Fruit fly (Drosophila melanogaster) whole organism, embryonic: ENCODE data around the gene CtsF.

Source experiments
- Blimp-1 ChIP-seq: fragments of 200-800 bp; sonication (Bioruptor generic); optimal IDR thresholded peaks from 3 replicates; lab custom pipeline; 2018; ENCODE audit warnings: missing biosample characterization, missing genetic modification characterization, mild to moderate bottlenecking, moderate library complexity, missing genetic modification reagents
- CG10209 ChIP-seq: fragments of 200-800 bp; sonication (Bioruptor generic); optimal IDR thresholded peaks from 3 replicates; lab custom pipeline; 2017; ENCODE audit warnings: missing biosample characterization, mild to moderate bottlenecking, missing genetic modification characterization, missing genetic modification reagents
- CG10462 ChIP-seq: fragments of 200-800 bp; sonication (Bioruptor generic); optimal IDR thresholded peaks from 2 replicates; lab custom pipeline; 2016; ENCODE audit warnings: missing biosample characterization, missing genetic modification characterization
- CG12155 ChIP-seq: fragments of 200-800 bp; sonication (Bioruptor generic); optimal IDR thresholded peaks from 3 replicates; lab custom pipeline; 2016; ENCODE audit warnings: missing biosample characterization, missing genetic modification characterization
- CG12219 ChIP-seq: fragments of 200-800 bp; sonication (Bioruptor generic); optimal IDR thresholded peaks from 3 replicates; lab custom pipeline; 2018; ENCODE audit warnings: missing biosample characterization, mild to moderate bottlenecking, missing genetic modification characterization
- CG13123 ChIP-seq: fragments of 200-800 bp; sonication (Bioruptor generic); optimal IDR thresholded peaks from 2 replicates; lab custom pipeline; 2016; ENCODE audit warnings: missing biosample characterization, missing genetic modification characterization
- CG13287 ChIP-seq: fragments of 200-800 bp; sonication (Bioruptor generic); IDR thresholded peaks from 2 replicates; pipeline ENCODE4 v1.3.6; 2022; ENCODE audit warnings: missing biosample characterization, missing genetic modification characterization; ENCODE audit not compliant: partially characterized antibody
- CG14441 ChIP-seq: fragments of 200-800 bp; sonication (Bioruptor generic); IDR thresholded peaks from 2 replicates; pipeline ENCODE4 v1.3.6; 2022; ENCODE audit warnings: missing biosample characterization, missing genetic modification characterization
- CG15011 ChIP-seq: fragments of 200-800 bp; sonication (Bioruptor generic); optimal IDR thresholded peaks from 3 replicates; lab custom pipeline; 2018; ENCODE audit warnings: missing biosample characterization, mild to moderate bottlenecking, missing genetic modification characterization
- CG15269 ChIP-seq: fragments of 200-800 bp; sonication (Bioruptor generic); optimal IDR thresholded peaks from 2 replicates; lab custom pipeline; 2018; ENCODE audit warnings: missing biosample characterization, mild to moderate bottlenecking, missing genetic modification characterization, moderate library complexity
- CG15479 ChIP-seq: fragments of 200-800 bp; sonication (Bioruptor generic); optimal IDR thresholded peaks from 3 replicates; lab custom pipeline; 2019; ENCODE audit warnings: missing biosample characterization, mild to moderate bottlenecking, missing genetic modification characterization, moderate library complexity
- CG15514 ChIP-seq: fragments of 200-800 bp; sonication (Bioruptor generic); optimal IDR thresholded peaks from 3 replicates; lab custom pipeline; 2017; ENCODE audit warnings: missing biosample characterization, missing genetic modification characterization, mild to moderate bottlenecking, moderate library complexity, missing genetic modification reagents
- CG16863 ChIP-seq: fragments of 200-800 bp; sonication (Bioruptor generic); optimal IDR thresholded peaks from 3 replicates; lab custom pipeline; 2016; ENCODE audit warnings: missing biosample characterization, missing genetic modification characterization
- CG1832 ChIP-seq: fragments of 200-800 bp; sonication (Bioruptor generic); optimal IDR thresholded peaks from 2 replicates; lab custom pipeline; 2017; ENCODE audit warnings: missing biosample characterization, mild to moderate bottlenecking, missing genetic modification characterization, inconsistent platforms
- CG2712 ChIP-seq: fragments of 200-800 bp; optimal IDR thresholded peaks from 3 replicates; lab custom pipeline; 2019; ENCODE audit warnings: missing biosample characterization, mild to moderate bottlenecking, missing genetic modification characterization, moderate library complexity
- CG31388 ChIP-seq: fragments of 200-800 bp; sonication (Bioruptor generic); optimal IDR thresholded peaks from 2 replicates; lab custom pipeline; 2016; ENCODE audit warnings: missing biosample characterization, missing genetic modification characterization
- CG33213 ChIP-seq: fragments of 200-800 bp; sonication (Bioruptor generic); optimal IDR thresholded peaks from 3 replicates; lab custom pipeline; 2016; ENCODE audit warnings: missing biosample characterization, missing genetic modification characterization
- CG4424 ChIP-seq: fragments of 200-800 bp; sonication (Bioruptor generic); optimal IDR thresholded peaks from 3 replicates; lab custom pipeline; 2016; ENCODE audit warnings: missing biosample characterization, missing genetic modification characterization
- CG5245 ChIP-seq: fragments of 200-800 bp; sonication (Bioruptor generic); optimal IDR thresholded peaks from 3 replicates; lab custom pipeline; 2016; ENCODE audit warnings: missing biosample characterization, missing genetic modification characterization
- CG6175 ChIP-seq: fragments of 200-800 bp; sonication (Bioruptor generic); IDR thresholded peaks from 3 replicates; pipeline ENCODE4 v1.3.6; 2022; ENCODE audit warnings: missing biosample characterization, missing genetic modification characterization
- CG6813 ChIP-seq: fragments of 200-800 bp; sonication (Bioruptor generic); optimal IDR thresholded peaks from 2 replicates; lab custom pipeline; 2017; ENCODE audit warnings: missing biosample characterization, missing genetic modification characterization, mild to moderate bottlenecking, moderate library complexity, missing genetic modification reagents
- CG9727 ChIP-seq: fragments of 200-800 bp; sonication (Bioruptor generic); optimal IDR thresholded peaks from 3 replicates; lab custom pipeline; 2017; ENCODE audit warnings: missing biosample characterization, mild to moderate bottlenecking, missing genetic modification characterization
- CG9797 ChIP-seq: fragments of 200-800 bp; sonication (Bioruptor generic); optimal IDR thresholded peaks from 3 replicates; lab custom pipeline; 2018; ENCODE audit warnings: missing biosample characterization, mild to moderate bottlenecking, missing genetic modification characterization
- CG9932 ChIP-seq: fragments of 200-800 bp; sonication (Bioruptor generic); IDR thresholded peaks from 2 replicates; pipeline ENCODE4 v1.3.6; 2022; ENCODE audit warnings: missing biosample characterization, missing genetic modification characterization
- Dip2 ChIP-seq: fragments of 200-800 bp; sonication (Bioruptor generic); IDR thresholded peaks from 2 replicates; pipeline ENCODE4 v1.3.6; 2022; ENCODE audit warnings: missing biosample characterization, missing genetic modification characterization
- Fer2 ChIP-seq: fragments of 200-800 bp; sonication (Bioruptor generic); optimal IDR thresholded peaks from 2 replicates; lab custom pipeline; 2018; ENCODE audit warnings: missing biosample characterization, mild to moderate bottlenecking, missing genetic modification characterization, moderate library complexity
- H2.0 ChIP-seq: fragments of 200-800 bp; sonication (Bioruptor generic); IDR thresholded peaks from 2 replicates; pipeline ENCODE4 v1.3.6; 2022; ENCODE audit warnings: missing biosample characterization, missing genetic modification characterization
- NC2β ChIP-seq: fragments of 200-800 bp; sonication (Bioruptor generic); optimal IDR thresholded peaks from 2 replicates; lab custom pipeline; 2016; ENCODE audit warnings: missing biosample characterization, missing genetic modification characterization
- Rx ChIP-seq: fragments of 200-800 bp; sonication (Bioruptor generic); IDR thresholded peaks from 2 replicates; pipeline ENCODE4 v1.3.6; 2022; ENCODE audit warnings: missing biosample characterization, missing genetic modification characterization
- Taf1 ChIP-seq: fragments of 200-800 bp; sonication (Bioruptor generic); IDR thresholded peaks from 2 replicates; pipeline ENCODE4 v1.3.6; 2022; ENCODE audit warnings: missing biosample characterization, missing genetic modification characterization
- Usf ChIP-seq: fragments of 200-800 bp; sonication (Bioruptor generic); optimal IDR thresholded peaks from 2 replicates; lab custom pipeline; 2017; ENCODE audit warnings: missing genotype, missing biosample characterization, missing genetic modification characterization
- YL-1 ChIP-seq: fragments of 200-800 bp; sonication (Bioruptor generic); optimal IDR thresholded peaks from 3 replicates; lab custom pipeline; 2017; ENCODE audit warnings: missing biosample characterization, mild to moderate bottlenecking, missing genetic modification characterization
- cato ChIP-seq: fragments of 200-800 bp; sonication (Bioruptor generic); optimal IDR thresholded peaks from 2 replicates; lab custom pipeline; 2016; ENCODE audit warnings: missing biosample characterization, missing genetic modification characterization, borderline replicate concordance
- chinmo ChIP-seq: fragments of 200-800 bp; sonication (Bioruptor generic); IDR thresholded peaks from 4 replicates; pipeline ENCODE4 v1.3.6; 2022; ENCODE audit warnings: missing biosample characterization, missing genetic modification characterization; ENCODE audit not compliant: partially characterized antibody
- eyg ChIP-seq: fragments of 200-800 bp; sonication (Bioruptor generic); optimal IDR thresholded peaks from 3 replicates; lab custom pipeline; 2016; ENCODE audit warnings: missing biosample characterization, missing genetic modification characterization
- fd64A ChIP-seq: fragments of 200-800 bp; sonication (Bioruptor generic); optimal IDR thresholded peaks from 3 replicates; lab custom pipeline; 2018; ENCODE audit warnings: missing biosample characterization, mild to moderate bottlenecking, missing genetic modification characterization
- gt ChIP-seq: fragments of 200-800 bp; sonication (Bioruptor generic); IDR thresholded peaks from 2 replicates; pipeline ENCODE4 v1.3.6; 2022; ENCODE audit warnings: missing biosample characterization, missing genetic modification characterization
- kni ChIP-seq: fragments of 200-800 bp; sonication (Bioruptor generic); optimal IDR thresholded peaks from 3 replicates; lab custom pipeline; 2017; ENCODE audit warnings: mild to moderate bottlenecking, missing biosample characterization, missing genetic modification reagents, missing genetic modification characterization
- knrl ChIP-seq: fragments of 200-800 bp; sonication (Bioruptor generic); IDR thresholded peaks from 3 replicates; pipeline ENCODE4 v1.3.6; 2022; ENCODE audit warnings: missing biosample characterization, missing genetic modification characterization; ENCODE audit not compliant: partially characterized antibody
- lab ChIP-seq: fragments of 200-800 bp; sonication (Bioruptor generic); optimal IDR thresholded peaks from 3 replicates; lab custom pipeline; 2017; ENCODE audit warnings: missing biosample characterization, missing genetic modification characterization, mild to moderate bottlenecking, moderate library complexity, missing genetic modification reagents
- mirr ChIP-seq: fragments of 200-800 bp; sonication (Bioruptor generic); optimal IDR thresholded peaks from 3 replicates; lab custom pipeline; 2018; ENCODE audit warnings: missing biosample characterization, mild to moderate bottlenecking, missing genetic modification characterization
- nerfin-1 ChIP-seq: fragments of 200-800 bp; sonication (Bioruptor generic); optimal IDR thresholded peaks from 3 replicates; lab custom pipeline; 2019; ENCODE audit warnings: missing biosample characterization, mild to moderate bottlenecking, missing genetic modification characterization, moderate library complexity
- pan ChIP-seq, 4 experiments: fragments of >200 bp in 3 of 4; fragments of 200-800 bp in 1 of 4; sonication (Bioruptor generic) in 1 of 4; optimal IDR thresholded peaks in 3 of 4; IDR thresholded peaks in 1 of 4; 2 replicates each; pipeline versions ENCODE4 v1.3.6 to Lab custom; 2017 to 2022; ENCODE audit warnings: missing biosample characterization in 2 of 4, missing genetic modification characterization in 2 of 4, mixed read lengths in 1 of 4
- pita ChIP-seq: fragments of 200-800 bp; sonication (Bioruptor generic); optimal IDR thresholded peaks from 2 replicates; lab custom pipeline; 2017; ENCODE audit warnings: missing biosample characterization, mild to moderate bottlenecking, missing genetic modification characterization
- pzg ChIP-seq: fragments of 200-800 bp; sonication (Bioruptor generic); optimal IDR thresholded peaks from 3 replicates; lab custom pipeline; 2018; ENCODE audit warnings: missing biosample characterization, mild to moderate bottlenecking, missing genetic modification characterization, moderate library complexity
- schlank ChIP-seq: fragments of 200-800 bp; sonication (Bioruptor generic); optimal IDR thresholded peaks from 2 replicates; lab custom pipeline; 2018; ENCODE audit warnings: missing biosample characterization, mild to moderate bottlenecking, missing genetic modification characterization
- slbo ChIP-seq: fragments of 200-800 bp; sonication (Bioruptor generic); IDR thresholded peaks from 2 replicates; pipeline ENCODE4 v1.3.6; 2022; ENCODE audit warnings: missing biosample characterization, missing genetic modification characterization
- tin ChIP-seq: fragments of 200-800 bp; sonication (Bioruptor generic); optimal IDR thresholded peaks from 3 replicates; lab custom pipeline; 2016; ENCODE audit warnings: missing biosample characterization, missing genetic modification characterization

Gene CtsF

DNA sequence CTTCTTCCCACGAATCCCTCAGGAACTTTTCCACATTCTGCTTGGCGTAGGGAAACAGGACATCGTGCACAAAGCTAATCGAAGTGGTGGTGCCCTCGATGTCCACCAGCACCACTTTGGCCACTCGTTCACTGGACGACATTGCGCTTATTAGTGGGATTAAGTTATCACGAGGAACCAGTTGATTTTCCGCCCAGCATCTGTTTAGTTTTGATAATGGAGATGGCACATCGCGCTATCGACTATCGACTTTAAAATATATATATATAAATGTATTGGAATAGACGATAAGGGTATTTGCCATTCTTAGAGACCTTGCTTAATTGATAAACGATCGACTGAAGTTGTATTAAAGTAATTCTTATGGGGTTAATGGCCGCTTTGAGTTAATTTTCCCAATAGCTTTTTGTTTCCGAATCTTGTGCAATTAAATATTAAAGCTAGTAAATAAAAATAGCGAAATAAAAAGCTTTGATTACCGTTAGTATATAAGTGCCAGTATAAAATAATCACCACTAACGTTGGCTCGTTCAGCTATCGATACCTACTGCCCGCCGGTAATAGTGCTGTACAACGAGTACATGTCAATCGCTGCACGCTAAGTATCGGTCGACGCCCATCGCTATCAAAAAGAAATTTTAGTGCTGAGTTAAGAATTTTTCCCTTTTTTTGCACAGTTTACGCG lies 5.1 kb upstream of the CtsF start, which contains the start of the genes Enoph and Hph (continued):
- TF ChIP-seq CG15479 (GFP tag; lab: Kevin White, UChicago) (no peak), eyg (GFP tag; lab: Kevin White, UChicago) (no peak), CG15514 (peak; percentile 94), CG4424 (GFP tag; lab: Kevin White, UChicago) (peak; percentile 66), Dip2 (GFP tag; lab: Robert Waterston, UW) (no peak), H2.0 (no peak), CG9932 (GFP tag; lab: Robert Waterston, UW) (peak; percentile 82), CG14441 (GFP tag; lab: Robert Waterston, UW) (peak; percentile 54), Taf1 (no peak), CG15011 (GFP tag; lab: Kevin White, UChicago) (no peak), CG12219 (GFP tag; lab: Kevin White, UChicago) (no peak), CG9797 (GFP tag; lab: Kevin White, UChicago) (peak; percentile 35), schlank (tag; lab: Kevin White, UChicago) (no peak), pan (optimal IDR thresholded peaks at IDR 0.05; lab: Kevin White, UChicago) (no peak), pan (GFP tag; optimal IDR thresholded peaks at IDR 0.05 in 1 of 2, IDR thresholded peaks at IDR 0.05 in 1 of 2) (peak in 1 of 2 experiments; percentile 42), pzg (peak; percentile 67), YL-1 (GFP tag; lab: Kevin White, UChicago) (peak; percentile 15), Usf (peak; percentile 11), kni (GFP tag; lab: Kevin White, UChicago) (no peak), fd64A (GFP tag; lab: Kevin White, UChicago) (no peak), CG5245 (GFP tag; lab: Kevin White, UChicago) (peak; percentile 38), Rx (GFP tag; lab: Robert Waterston, UW) (no peak), NC2β (GFP tag; lab: Kevin White, UChicago) (peak; percentile 12), gt (GFP tag; lab: Robert Waterston, UW) (no peak), CG12155 (GFP tag; lab: Kevin White, UChicago) (peak; percentile 71), chinmo (peak; percentile 84; the same call in 2 of the 4 replicates), CG10209 (peak; percentile 67), CG10462 (GFP tag; lab: Kevin White, UChicago) (peak; percentile 66), CG33213 (peak; percentile 46), tin (GFP tag; lab: Kevin White, UChicago) (peak; percentile 69), lab (GFP tag; lab: Kevin White, UChicago) (peak; percentile 62), CG6813 (GFP tag; lab: Kevin White, UChicago) (no peak), knrl (GFP tag; lab: Robert Waterston, UW) (peak; percentile 83), CG15269 (peak; percentile 67), CG31388 (GFP tag; lab: Kevin White, UChicago) (no peak), cato (GFP tag; lab: Kevin White, UChicago) (no peak), CG1832 (GFP tag; lab: Kevin White, UChicago) (no peak), CG2712 (tag; lab: Kevin White, UChicago) (peak; percentile 76), CG13287 (GFP tag; lab: Robert Waterston, UW) (peak; percentile 81), pita (GFP tag; lab: Kevin White, UChicago) (no peak), nerfin-1 (tag; lab: Kevin White, UChicago) (peak; percentile 13), CG9727 (GFP tag; lab: Kevin White, UChicago) (peak; percentile 67), mirr (GFP tag; lab: Kevin White, UChicago) (no peak), Blimp-1 (peak; percentile 45), CG6175 (GFP tag; lab: Robert Waterston, UW) (no peak), Fer2 (tag; lab: Kevin White, UChicago) (peak; percentile 57), CG13123 (GFP tag; lab: Kevin White, UChicago) (no peak), CG16863 (GFP tag; lab: Kevin White, UChicago) (peak; percentile 43), slbo (peak; percentile 52; the same call in 1 of the 2 replicates)
